Fruit fly (Drosophila melanogaster) whole organism, prepupa: ENCODE data around the gene CG10565.

Experiments
- Blimp-1 ChIP-seq: fragments of 200-800 bp; sonication (Bioruptor generic); optimal IDR thresholded peaks from 3 replicates; lab custom pipeline; 2017; ENCODE audit warnings: missing biosample characterization, missing genetic modification characterization, mild to moderate bottlenecking, moderate library complexity, missing genetic modification reagents
- CG11762 ChIP-seq: fragments of 200-800 bp; sonication (Bioruptor generic); optimal IDR thresholded peaks from 3 replicates; lab custom pipeline; 2016; ENCODE audit warnings: missing biosample characterization, missing genetic modification characterization; ENCODE audit not compliant: insufficient read depth
- CG15336 ChIP-seq: fragments of 200-800 bp; sonication (Bioruptor generic); IDR thresholded peaks from 2 replicates; pipeline ENCODE4 v1.3.6; 2022; ENCODE audit warnings: missing biosample characterization, missing genetic modification characterization
- CG16779 ChIP-seq: fragments of 200-800 bp; sonication (Bioruptor generic); optimal IDR thresholded peaks from 3 replicates; lab custom pipeline; 2017; ENCODE audit warnings: missing biosample characterization, mild to moderate bottlenecking, missing genetic modification characterization
- CG3032 ChIP-seq: fragments of 200-800 bp; optimal IDR thresholded peaks from 2 replicates; lab custom pipeline; 2019; ENCODE audit warnings: missing biosample characterization, mild to moderate bottlenecking, missing genetic modification characterization, moderate library complexity
- CG31627 ChIP-seq: fragments of 200-800 bp; sonication (Bioruptor generic); optimal IDR thresholded peaks from 3 replicates; lab custom pipeline; 2016; ENCODE audit warnings: missing biosample characterization, missing genetic modification characterization
- CG32006 ChIP-seq: fragments of 200-800 bp; sonication (Bioruptor generic); optimal IDR thresholded peaks from 3 replicates; lab custom pipeline; 2017; ENCODE audit warnings: missing biosample characterization, mild to moderate bottlenecking, missing genetic modification characterization
- CG34406 ChIP-seq: fragments of 200-800 bp; sonication (Bioruptor generic); optimal IDR thresholded peaks from 3 replicates; lab custom pipeline; 2016; ENCODE audit warnings: missing biosample characterization, missing genetic modification characterization
- CG4318 ChIP-seq: fragments of 200-800 bp; sonication (Bioruptor generic); optimal IDR thresholded peaks from 3 replicates; lab custom pipeline; 2017; ENCODE audit warnings: missing biosample characterization, mild to moderate bottlenecking, missing genetic modification characterization
- CG6163 ChIP-seq: fragments of 200-800 bp; sonication (Bioruptor generic); IDR thresholded peaks from 3 replicates; pipeline ENCODE4 v1.3.6; 2022; ENCODE audit warnings: missing biosample characterization, missing genetic modification characterization
- CG6276 ChIP-seq: fragments of 200-800 bp; sonication (Bioruptor generic); optimal IDR thresholded peaks from 2 replicates; lab custom pipeline; 2017; ENCODE audit warnings: missing biosample characterization, mild to moderate bottlenecking, missing genetic modification characterization
- CG6808 ChIP-seq: fragments of 200-800 bp; sonication (Bioruptor generic); optimal IDR thresholded peaks from 3 replicates; lab custom pipeline; 2017; ENCODE audit warnings: missing biosample characterization, missing genetic modification characterization, mild to moderate bottlenecking, moderate library complexity, missing genetic modification reagents
- CG6854 ChIP-seq: fragments of 200-800 bp; sonication (Bioruptor generic); optimal IDR thresholded peaks from 2 replicates; lab custom pipeline; 2017; ENCODE audit warnings: missing biosample characterization, mild to moderate bottlenecking, missing genetic modification characterization
- CG7368 ChIP-seq: fragments of 200-800 bp; sonication (Bioruptor generic); optimal IDR thresholded peaks from 3 replicates; lab custom pipeline; 2016; ENCODE audit warnings: missing biosample characterization, missing genetic modification characterization
- CG8119 ChIP-seq: fragments of 200-800 bp; sonication (Bioruptor generic); IDR thresholded peaks from 3 replicates; pipeline ENCODE4 v1.3.6; 2022; ENCODE audit warnings: missing biosample characterization, missing genetic modification characterization
- CG8319 ChIP-seq: fragments of 200-800 bp; sonication (Bioruptor generic); optimal IDR thresholded peaks from 3 replicates; lab custom pipeline; 2016; ENCODE audit warnings: missing biosample characterization, missing genetic modification characterization
- CG8632 ChIP-seq: fragments of 200-800 bp; sonication (Bioruptor generic); optimal IDR thresholded peaks from 3 replicates; lab custom pipeline; 2016; ENCODE audit warnings: missing biosample characterization, missing genetic modification characterization
- Eip75B ChIP-seq: fragments of 200-800 bp; sonication (Bioruptor generic); optimal IDR thresholded peaks from 3 replicates; lab custom pipeline; 2016; ENCODE audit warnings: missing biosample characterization, missing genetic modification characterization
- Eip78C ChIP-seq: fragments of 200-800 bp; sonication (Bioruptor generic); peaks from one replicate; lab custom pipeline; 2016; ENCODE audit warnings: missing biosample characterization, missing genetic modification characterization
- Eip93F ChIP-seq: fragments of 200-800 bp; sonication (Bioruptor generic); optimal IDR thresholded peaks from 2 replicates; lab custom pipeline; 2016; ENCODE audit warnings: missing biosample characterization, mild to moderate bottlenecking, missing genetic modification characterization
- Ets21C ChIP-seq: fragments of 200-800 bp; sonication (Bioruptor generic); optimal IDR thresholded peaks from 3 replicates; lab custom pipeline; 2016; ENCODE audit warnings: missing biosample characterization, missing genetic modification characterization
- Hr39 ChIP-seq: fragments of 200-800 bp; sonication (Bioruptor generic); optimal IDR thresholded peaks from 2 replicates; lab custom pipeline; 2016; ENCODE audit warnings: missing biosample characterization, missing genetic modification characterization
- Hr4 ChIP-seq: fragments of 200-800 bp; sonication (Bioruptor generic); optimal IDR thresholded peaks from 3 replicates; lab custom pipeline; 2016; ENCODE audit warnings: missing biosample characterization, missing genetic modification characterization
- Sox102F ChIP-seq: fragments of 200-800 bp; sonication (Bioruptor generic); optimal IDR thresholded peaks from 2 replicates; lab custom pipeline; 2016; ENCODE audit warnings: missing biosample characterization, mild to moderate bottlenecking, missing genetic modification characterization
- Sox14 ChIP-seq: fragments of 200-800 bp; sonication (Bioruptor generic); optimal IDR thresholded peaks from 3 replicates; lab custom pipeline; 2016; ENCODE audit warnings: missing biosample characterization, missing genetic modification characterization
- Sox15 ChIP-seq: fragments of 200-800 bp; sonication (Bioruptor generic); optimal IDR thresholded peaks from 3 replicates; lab custom pipeline; 2016; ENCODE audit warnings: missing biosample characterization, missing genetic modification characterization
- acj6 ChIP-seq: fragments of 200-800 bp; sonication (Bioruptor generic); optimal IDR thresholded peaks from 3 replicates; lab custom pipeline; 2016; ENCODE audit warnings: missing biosample characterization, missing genetic modification characterization
- cyc ChIP-seq: fragments of 200-800 bp; sonication (Bioruptor generic); optimal IDR thresholded peaks from 3 replicates; lab custom pipeline; 2016; ENCODE audit warnings: missing biosample characterization, missing genetic modification characterization
- dac ChIP-seq: fragments of 200-800 bp; sonication (Bioruptor generic); optimal IDR thresholded peaks from 2 replicates; lab custom pipeline; 2017; ENCODE audit warnings: missing biosample characterization, mild to moderate bottlenecking, missing genetic modification characterization
- dsx ChIP-seq: fragments of 200-800 bp; optimal IDR thresholded peaks from 3 replicates; lab custom pipeline; 2019; ENCODE audit warnings: missing biosample characterization, mild to moderate bottlenecking, missing genetic modification characterization, moderate library complexity; ENCODE audit not compliant: poor library complexity, severe bottlenecking
- eg ChIP-seq: fragments of 200-800 bp; sonication (Bioruptor generic); IDR thresholded peaks from 3 replicates; pipeline ENCODE4 v1.3.6; 2022; ENCODE audit warnings: missing biosample characterization, missing genetic modification characterization
- fd59A ChIP-seq: fragments of 200-800 bp; sonication (Bioruptor generic); optimal IDR thresholded peaks from 2 replicates; lab custom pipeline; 2017; ENCODE audit warnings: missing biosample characterization, mild to moderate bottlenecking, missing genetic modification characterization, missing genetic modification reagents
- fd85E ChIP-seq: fragments of 200-800 bp; sonication (Bioruptor generic); optimal IDR thresholded peaks from 3 replicates; lab custom pipeline; 2016; ENCODE audit warnings: missing biosample characterization, missing genetic modification characterization
- lz ChIP-seq: fragments of 200-800 bp; sonication (Bioruptor generic); optimal IDR thresholded peaks from 3 replicates; lab custom pipeline; 2016; ENCODE audit warnings: missing biosample characterization, missing genetic modification characterization
- net ChIP-seq: fragments of 200-800 bp; sonication (Bioruptor generic); optimal IDR thresholded peaks from 3 replicates; lab custom pipeline; 2016; ENCODE audit warnings: missing biosample characterization, missing genetic modification characterization
- pdm3 ChIP-seq: fragments of 200-800 bp; sonication (Bioruptor generic); optimal IDR thresholded peaks from 3 replicates; lab custom pipeline; 2016; ENCODE audit warnings: missing biosample characterization, missing genetic modification characterization
- salr ChIP-seq, 2 experiments: fragments of 200-800 bp; sonication (Bioruptor generic); optimal IDR thresholded peaks; 3 replicates each; lab custom pipeline; 2016 to 2018; ENCODE audit warnings: missing biosample characterization in 2 of 2, missing genetic modification characterization in 2 of 2, mild to moderate bottlenecking in 1 of 2
- ss ChIP-seq, 2 experiments: fragments of 200-800 bp; sonication (Bioruptor generic); optimal IDR thresholded peaks; 2 replicates in 1 of 2; 3 replicates in 1 of 2; lab custom pipeline; 2017 to 2018; ENCODE audit warnings: mild to moderate bottlenecking in 2 of 2, missing biosample characterization in 2 of 2, missing genetic modification characterization in 2 of 2, moderate library complexity in 1 of 2
- svp ChIP-seq: fragments of 200-800 bp; sonication (Bioruptor generic); peaks from one replicate; lab custom pipeline; 2016; ENCODE audit warnings: missing biosample characterization, missing genetic modification characterization
- topi ChIP-seq: fragments of 200-800 bp; sonication (Bioruptor generic); optimal IDR thresholded peaks from 3 replicates; lab custom pipeline; 2016; ENCODE audit warnings: missing biosample characterization, missing genetic modification characterization
- vri ChIP-seq: fragments of 200-800 bp; sonication (Bioruptor generic); optimal IDR thresholded peaks from 3 replicates; lab custom pipeline; 2016; ENCODE audit warnings: missing biosample characterization, mild to moderate bottlenecking, missing genetic modification characterization

CG10565 gene

dm6 chr3L:21099019-21099447, 37.1 kb downstream of the CG10565 start (continued):
- TF ChIP-seq eg: no peak
- TF ChIP-seq CG3032: peak; percentile 44
- peak; percentile 64 for TF ChIP-seq acj6 (GFP tag; lab: Kevin White, UChicago)
- TF ChIP-seq CG6163 (GFP tag; lab: Robert Waterston, UW): no peak
- no peak for TF ChIP-seq CG11762
- TF ChIP-seq Hr39 (GFP tag; lab: Kevin White, UChicago): peak; percentile 61
- TF ChIP-seq CG16779 (tag; lab: Kevin White, UChicago): peak; percentile 36
- peak; percentile 94 for TF ChIP-seq Eip78C
- peak; percentile 58 for TF ChIP-seq fd59A (GFP tag; lab: Kevin White, UChicago)
- TF ChIP-seq lz (GFP tag; lab: Kevin White, UChicago): peak; percentile 78
- peak; percentile 65 for TF ChIP-seq pdm3
- TF ChIP-seq CG6808 (GFP tag; lab: Kevin White, UChicago): peak; percentile 74
- TF ChIP-seq Eip93F (GFP tag; lab: Kevin White, UChicago): no peak
- TF ChIP-seq CG32006: peak; percentile 70
- TF ChIP-seq Eip75B (GFP tag; lab: Kevin White, UChicago): peak; percentile 44
- TF ChIP-seq CG4318 (GFP tag; lab: Kevin White, UChicago): no peak
- no peak for TF ChIP-seq CG6854 (GFP tag; lab: Kevin White, UChicago)
- peak; percentile 61 for TF ChIP-seq cyc (GFP tag; lab: Kevin White, UChicago)
- TF ChIP-seq Sox102F: peak; percentile 49
- no peak for TF ChIP-seq CG6276 (GFP tag; lab: Kevin White, UChicago)
- peak; percentile 30 for TF ChIP-seq Blimp-1 (GFP tag; lab: Kevin White, UChicago)
- peak in 1 of 2 experiments; percentile 7 for TF ChIP-seq ss (GFP tag; optimal IDR thresholded peaks at IDR 0.05; lab: Kevin White, UChicago)
- TF ChIP-seq CG8632 (GFP tag; lab: Kevin White, UChicago): peak; percentile 42
- peak; percentile 35 for TF ChIP-seq CG8319
- TF ChIP-seq dsx (GFP tag; lab: Kevin White, UChicago): peak; percentile 9
- no peak for TF ChIP-seq CG15336 (GFP tag; lab: Robert Waterston, UW)
- TF ChIP-seq CG8119 (GFP tag; lab: Robert Waterston, UW): no peak; the same call in 2 of the 3 replicates
- TF ChIP-seq svp: peak; percentile 89
- TF ChIP-seq fd85E (GFP tag; lab: Kevin White, UChicago): no peak

DNA sequence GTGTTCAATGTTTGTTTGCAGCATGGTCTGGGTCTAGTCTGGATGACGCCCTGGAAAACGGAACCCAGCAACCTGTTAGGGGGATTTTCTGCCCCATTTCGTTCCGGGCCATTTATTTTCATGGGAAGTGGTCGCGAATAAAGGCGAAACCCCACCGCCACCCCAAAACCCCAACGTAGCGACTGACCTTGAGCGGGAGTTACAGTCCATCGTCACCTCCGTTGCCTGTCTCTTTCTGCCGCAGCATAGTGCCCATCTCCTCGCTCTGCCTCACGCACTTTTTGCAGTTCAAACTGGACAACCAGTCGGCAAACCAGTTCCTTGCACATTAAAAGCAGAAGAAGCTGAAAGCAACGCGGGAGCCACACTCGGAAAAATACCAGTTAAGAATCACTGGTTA, 37.6 kb downstream of the CG10565 start:
- TF ChIP-seq acj6 (GFP tag; lab: Kevin White, UChicago) (no peak), CG31627 (GFP tag; lab: Kevin White, UChicago) (no peak), dac (GFP tag; lab: Kevin White, UChicago) (no peak), CG6854 (GFP tag; lab: Kevin White, UChicago) (peak; percentile 8), CG7368 (GFP tag; lab: Kevin White, UChicago) (no peak), Eip75B (GFP tag; lab: Kevin White, UChicago) (no peak), eg (no peak), CG8632 (GFP tag; lab: Kevin White, UChicago) (no peak), CG34406 (GFP tag; lab: Kevin White, UChicago) (no peak), CG11762 (no peak), CG4318 (GFP tag; lab: Kevin White, UChicago) (no peak), Sox14 (GFP tag; lab: Kevin White, UChicago) (no peak), ss (GFP tag; optimal IDR thresholded peaks at IDR 0.05; lab: Kevin White, UChicago) (peak in 1 of 2 experiments; percentile 18)

dm6 chr3L:21097386-21097785, 38.8 kb downstream of the CG10565 start:
- TF ChIP-seq Eip78C: peak; percentile 22
- no peak for TF ChIP-seq Ets21C (GFP tag; lab: Kevin White, UChicago)

DNA sequence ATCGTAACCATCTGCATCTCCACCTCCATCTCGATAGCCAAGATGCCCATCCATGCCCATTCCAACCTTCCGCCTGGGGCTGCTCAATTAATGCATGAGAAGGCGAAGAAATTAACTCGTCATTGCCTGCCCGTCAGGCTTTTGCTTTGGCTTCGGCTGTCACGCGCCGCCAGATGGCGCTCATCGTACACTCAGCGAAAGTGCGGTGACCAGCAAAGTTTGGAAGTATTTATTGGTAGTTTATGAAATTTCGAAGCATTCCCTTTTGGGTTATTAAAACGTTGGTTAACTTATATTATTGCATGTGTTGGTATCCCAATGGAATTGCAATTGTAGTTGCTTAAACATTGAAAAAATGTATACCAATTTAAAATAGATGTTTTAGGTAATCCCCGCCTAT, 45.9 kb downstream of the CG10565 start:
- TF ChIP-seq topi (GFP tag; lab: Kevin White, UChicago) (no peak), CG8119 (GFP tag; lab: Robert Waterston, UW) (0 out of 3 replicates have a peak, but pooled peaks have one; percentile 22), CG32006 (peak; percentile 30), pdm3 (peak; percentile 11), net (GFP tag; lab: Kevin White, UChicago) (no peak), cyc (GFP tag; lab: Kevin White, UChicago) (no peak), Sox15 (GFP tag; lab: Kevin White, UChicago) (no peak), salr (GFP tag; optimal IDR thresholded peaks at IDR 0.05; lab: Kevin White, UChicago) (no peak), Hr4 (GFP tag; lab: Kevin White, UChicago) (peak; percentile 16), fd59A (GFP tag; lab: Kevin White, UChicago) (no peak), vri (GFP tag; lab: Kevin White, UChicago) (no peak), Eip78C (peak; percentile 83), svp (no peak), eg (0 out of 3 replicates have a peak, but pooled peaks have one; percentile 18), Sox102F (no peak), CG31627 (GFP tag; lab: Kevin White, UChicago) (no peak)
